Worm (Caenorhabditis elegans): ENCODE results near the gene ZC53.1.

The ZC53.1 gene

ce11 chrX:1907009-1907408 lies 6.1 kb downstream of the ZC53.1 start:
- peak; percentile 70 for TF ChIP-seq fkh-10 (GFP tag; optimal IDR thresholded peaks at IDR 0.05)
- TF ChIP-seq elt-1 (tag; optimal IDR thresholded peaks at IDR 0.05): no peak

ce11 chrX:1901480-1901879 lies 11.7 kb downstream of the ZC53.1 start:
- TF ChIP-seq lsy-12 (tag; optimal IDR thresholded peaks at IDR 0.05): no peak
- no peak for TF ChIP-seq fkh-10 (GFP tag; optimal IDR thresholded peaks at IDR 0.05)
- TF ChIP-seq eor-1 (tag; optimal IDR thresholded peaks at IDR 0.05): no peak
- TF ChIP-seq ceh-82 (tag; optimal IDR thresholded peaks at IDR 0.05): no peak
- no peak for TF ChIP-seq nhr-67 (tag; optimal IDR thresholded peaks at IDR 0.05)
- TF ChIP-seq R02D3.7 (tag; optimal IDR thresholded peaks at IDR 0.05): no peak
- TF ChIP-seq elt-1 (tag; optimal IDR thresholded peaks at IDR 0.05): no peak
- TF ChIP-seq fkh-2 (tag; optimal IDR thresholded peaks at IDR 0.05): no peak

ce11 chrX:1897243-1897642 lies 15.9 kb downstream of the ZC53.1 start, which contains the start of gene B0294.1:
Gene B0294.1, minus strand, starts transcription at chrX:1897343.
- no peak for TF ChIP-seq nhr-76 (tag; optimal IDR thresholded peaks at IDR 0.05)
- TF ChIP-seq mml-1 (tag; optimal IDR thresholded peaks at IDR 0.05): no peak
- no peak for TF ChIP-seq nhr-23 (tag; optimal IDR thresholded peaks at IDR 0.05)
- no peak for TF ChIP-seq pqm-1 (tag; optimal IDR thresholded peaks at IDR 0.05)
- TF ChIP-seq daf-12 (tag; optimal IDR thresholded peaks at IDR 0.05): no peak
- TF ChIP-seq jun-1 (tag; optimal IDR thresholded peaks at IDR 0.05): no peak
- TF ChIP-seq ztf-4 (tag; optimal IDR thresholded peaks at IDR 0.05): no peak
- TF ChIP-seq skn-1 (tag; optimal IDR thresholded peaks at IDR 0.05): no peak
- TF ChIP-seq lsy-12 (tag; optimal IDR thresholded peaks at IDR 0.05): no peak
- TF ChIP-seq aly-2 (tag; optimal IDR thresholded peaks at IDR 0.05): no peak
- TF ChIP-seq fos-1 (tag; optimal IDR thresholded peaks at IDR 0.05): no peak

- TF ChIP-seq nhr-23 (tag; optimal IDR thresholded peaks at IDR 0.05) (no peak), pha-4 (tag; optimal IDR thresholded peaks at IDR 0.05) (no peak)
Observed at ce11 chrX:1891887-1892286, 21.3 kb downstream of the ZC53.1 start, which contains the start of gene B0294.3. Gene B0294.3, plus strand, starts transcription at chrX:1892187.

- TF ChIP-seq pha-4 (tag; optimal IDR thresholded peaks at IDR 0.05) (no peak), unc-39 (tag; optimal IDR thresholded peaks at IDR 0.05) (no peak), mml-1 (tag; optimal IDR thresholded peaks at IDR 0.05) (no peak), nhr-237 (tag; optimal IDR thresholded peaks at IDR 0.05) (no peak), sea-2 (GFP tag; optimal IDR thresholded peaks at IDR 0.05) (no peak), nhr-77 (tag; optimal IDR thresholded peaks at IDR 0.05) (no peak), ceh-16 (tag; optimal IDR thresholded peaks at IDR 0.05) (no peak), lin-15B (tag; optimal IDR thresholded peaks at IDR 0.05) (no peak), jun-1 (tag; optimal IDR thresholded peaks at IDR 0.05) (no peak), lsy-12 (tag; optimal IDR thresholded peaks at IDR 0.05) (no peak), lin-39 (tag; optimal IDR thresholded peaks at IDR 0.05) (no peak), nhr-28 (tag; optimal IDR thresholded peaks at IDR 0.05) (no peak), zag-1 (tag; optimal IDR thresholded peaks at IDR 0.05) (no peak)
Observed at ce11 chrX:1890817-1891216, 22.3 kb downstream of the ZC53.1 start.

ce11 chrX:1888445-1889035 lies 24.6 kb downstream of the ZC53.1 start:
- peak; percentile 80 for TF ChIP-seq skn-1 (tag; optimal IDR thresholded peaks at IDR 0.05)
- no peak for TF ChIP-seq unc-62 (GFP tag; optimal IDR thresholded peaks at IDR 0.05)
- no peak for TF ChIP-seq ZK546.5 (tag; optimal IDR thresholded peaks at IDR 0.05)
- peak; percentile 25 for TF ChIP-seq R02D3.7 (tag; optimal IDR thresholded peaks at IDR 0.05)
- no peak for TF ChIP-seq nhr-43 (tag; optimal IDR thresholded peaks at IDR 0.05; ENCODE audit: poor library complexity, severe bottlenecking)
- TF ChIP-seq aly-2 (tag; optimal IDR thresholded peaks at IDR 0.05): no peak
- TF ChIP-seq egl-5 (tag; optimal IDR thresholded peaks at IDR 0.05): peak; percentile 5
- TF ChIP-seq nhr-67 (tag; optimal IDR thresholded peaks at IDR 0.05): no peak
- no peak for TF ChIP-seq ztf-4 (tag; optimal IDR thresholded peaks at IDR 0.05)
- TF ChIP-seq ceh-9 (tag; optimal IDR thresholded peaks at IDR 0.05): no peak
- TF ChIP-seq lsy-12 (tag; optimal IDR thresholded peaks at IDR 0.05): peak; percentile 9
- no peak for TF ChIP-seq ceh-16 (tag; optimal IDR thresholded peaks at IDR 0.05)
- TF ChIP-seq sea-2 (GFP tag; optimal IDR thresholded peaks at IDR 0.05): no peak
- TF ChIP-seq fkh-10 (GFP tag; optimal IDR thresholded peaks at IDR 0.05): no peak
- TF ChIP-seq elt-2 (tag; optimal IDR thresholded peaks at IDR 0.05): peak; percentile 13
- no peak for TF ChIP-seq nhr-23 (tag; optimal IDR thresholded peaks at IDR 0.05)
- TF ChIP-seq elt-1 (tag; optimal IDR thresholded peaks at IDR 0.05): no peak
- no peak for TF ChIP-seq ama-1 (optimal IDR thresholded peaks at IDR 0.05)
- TF ChIP-seq nhr-11 (tag; optimal IDR thresholded peaks at IDR 0.05): peak; percentile 32
- TF ChIP-seq nhr-76 (tag; optimal IDR thresholded peaks at IDR 0.05): no peak
- TF ChIP-seq egl-27 (tag; optimal IDR thresholded peaks at IDR 0.05): no peak
- TF ChIP-seq nhr-237 (tag; optimal IDR thresholded peaks at IDR 0.05): no peak
- TF ChIP-seq elt-3 (tag; optimal IDR thresholded peaks at IDR 0.05): no peak
- no peak for TF ChIP-seq pqm-1 (tag; optimal IDR thresholded peaks at IDR 0.05)
- no peak for TF ChIP-seq zag-1 (tag; optimal IDR thresholded peaks at IDR 0.05)
- TF ChIP-seq unc-39 (tag; optimal IDR thresholded peaks at IDR 0.05): no peak
- TF ChIP-seq hmg-11 (tag; optimal IDR thresholded peaks at IDR 0.05): no peak
- no peak for TF ChIP-seq eor-1 (tag; optimal IDR thresholded peaks at IDR 0.05)
- TF ChIP-seq daf-12 (tag; optimal IDR thresholded peaks at IDR 0.05): no peak
- no peak for TF ChIP-seq ceh-82 (tag; optimal IDR thresholded peaks at IDR 0.05)
- no peak for TF ChIP-seq fos-1 (tag; optimal IDR thresholded peaks at IDR 0.05)
- TF ChIP-seq lin-15B (tag; optimal IDR thresholded peaks at IDR 0.05): no peak
- TF ChIP-seq ceh-28 (tag; optimal IDR thresholded peaks at IDR 0.05): peak; percentile 63
